Fruit fly (Drosophila melanogaster) whole organism, pupa: Measurements from ENCODE around the gene mEFTs.

Source experiments
- CG10348 ChIP-seq: fragments of 200-800 bp; sonication (Bioruptor generic); IDR thresholded peaks from 2 replicates; pipeline ENCODE4 v1.3.6; 2022; ENCODE audit warnings: missing biosample characterization, missing genetic modification characterization
- CG12605 ChIP-seq: fragments of 200-800 bp; sonication (Bioruptor generic); IDR thresholded peaks from 2 replicates; pipeline ENCODE4 v1.3.6; 2022; ENCODE audit warnings: missing biosample characterization, missing genetic modification characterization
- CG13204 ChIP-seq: fragments of 200-800 bp; sonication (Bioruptor generic); optimal IDR thresholded peaks from 2 replicates; lab custom pipeline; 2018; ENCODE audit warnings: missing biosample characterization, mild to moderate bottlenecking, missing genetic modification characterization, moderate library complexity
- CG14655 ChIP-seq: fragments of 200-800 bp; sonication (Bioruptor generic); optimal IDR thresholded peaks from 3 replicates; lab custom pipeline; 2017; ENCODE audit warnings: mild to moderate bottlenecking, missing biosample characterization, missing genetic modification reagents, missing genetic modification characterization
- CG34367 ChIP-seq: fragments of 200-800 bp; sonication (Bioruptor generic); optimal IDR thresholded peaks from 2 replicates; lab custom pipeline; 2018; ENCODE audit warnings: missing biosample characterization, mild to moderate bottlenecking, missing genetic modification characterization
- CG4496 ChIP-seq: fragments of 200-800 bp; sonication (Bioruptor generic); IDR thresholded peaks from 3 replicates; pipeline ENCODE4 v1.3.6; 2022; ENCODE audit warnings: missing biosample characterization, missing genetic modification characterization
- CG8159 ChIP-seq: fragments of 200-800 bp; sonication (Bioruptor generic); optimal IDR thresholded peaks from 3 replicates; lab custom pipeline; 2018; ENCODE audit warnings: missing biosample characterization, mild to moderate bottlenecking, missing genetic modification characterization, moderate library complexity
- CG9948 ChIP-seq: fragments of 200-800 bp; sonication (Bioruptor generic); optimal IDR thresholded peaks from 2 replicates; lab custom pipeline; 2018; ENCODE audit warnings: missing biosample characterization, mild to moderate bottlenecking, missing genetic modification characterization, moderate library complexity
- D1 ChIP-seq: fragments of 200-800 bp; sonication (Bioruptor generic); optimal IDR thresholded peaks from 2 replicates; lab custom pipeline; 2018; ENCODE audit warnings: missing biosample characterization, mild to moderate bottlenecking, missing genetic modification characterization, moderate library complexity
- EcR ChIP-seq: fragments of 200-800 bp; sonication (Bioruptor generic); optimal IDR thresholded peaks from 3 replicates; lab custom pipeline; 2019; ENCODE audit warnings: missing biosample characterization, missing genetic modification characterization, mild to moderate bottlenecking, moderate library complexity, missing genetic modification reagents
- Pif1A ChIP-seq: fragments of 200-800 bp; sonication (Bioruptor generic); optimal IDR thresholded peaks from 3 replicates; lab custom pipeline; 2016; ENCODE audit warnings: missing biosample characterization, missing genetic modification characterization
- fd96Ca ChIP-seq: fragments of 200-800 bp; sonication (Bioruptor generic); IDR thresholded peaks from 3 replicates; pipeline ENCODE4 v1.3.6; 2022; ENCODE audit warnings: missing biosample characterization, missing genetic modification characterization
- gl ChIP-seq: fragments of 200-800 bp; sonication (Bioruptor generic); optimal IDR thresholded peaks from 2 replicates; lab custom pipeline; 2018; ENCODE audit warnings: missing biosample characterization, mild to moderate bottlenecking, missing genetic modification characterization
- rn ChIP-seq: fragments of 200-800 bp; sonication (Bioruptor generic); IDR thresholded peaks from 2 replicates; pipeline ENCODE4 v1.3.6; 2022; ENCODE audit warnings: missing biosample characterization, missing genetic modification characterization

- TF ChIP-seq CG8159 (peak; percentile 82), Pif1A (GFP tag; lab: Kevin White, UChicago) (peak; percentile 81), CG14655 (GFP tag; lab: Kevin White, UChicago) (peak; percentile 87), gl (tag; lab: Kevin White, UChicago) (peak; percentile 61), rn (GFP tag; lab: Robert Waterston, UW) (peak; percentile 40; the same call in 1 of the 2 replicates), CG10348 (GFP tag; lab: Robert Waterston, UW) (peak; percentile 48; the same call in 1 of the 2 replicates), fd96Ca (peak; percentile 70; the same call in 2 of the 3 replicates), CG4496 (GFP tag; lab: Robert Waterston, UW) (peak; percentile 87), D1 (tag; lab: Kevin White, UChicago) (peak; percentile 53), EcR (GFP tag; lab: Kevin White, UChicago) (no peak), CG12605 (GFP tag; lab: Robert Waterston, UW) (peak; percentile 79; the same call in 1 of the 2 replicates), CG34367 (tag; lab: Kevin White, UChicago) (peak; percentile 82), CG13204 (GFP tag; lab: Kevin White, UChicago) (no peak), CG9948 (tag; lab: Kevin White, UChicago) (peak; percentile 83)
These were observed 34.8 kb downstream of the mEFTs start for dm6 chr2L:17465915-17466677.
